Worm (Caenorhabditis elegans): ENCODE data around the gene hdl-2.
A peak's percentile ranks its signal among the peaks of the same experiment; 100 is the strongest.

The hdl-2 gene

ce11 chrIV:8840161-8840765 lies 33.7 kb upstream of the hdl-2 start, which contains the start of the genes T28C6.11 and T11B7.1:
TSS of gene T28C6.11 (minus strand) at chrIV:8840261.
TSS of gene T11B7.1 (plus strand) at chrIV:8840715.
- TF ChIP-seq dmd-4 (tag; optimal IDR thresholded peaks at IDR 0.05) (no peak), Y55F3AM.14 (GFP tag; optimal IDR thresholded peaks at IDR 0.05) (no peak), elt-1 (tag; optimal IDR thresholded peaks at IDR 0.05) (no peak), sem-4 (tag; optimal IDR thresholded peaks at IDR 0.05) (no peak), nhr-23 (tag; optimal IDR thresholded peaks at IDR 0.05) (no peak), sma-9 (GFP tag; optimal IDR thresholded peaks at IDR 0.05) (no peak), sma-9 (tag; optimal IDR thresholded peaks at IDR 0.05) (no peak), nhr-21 (tag; optimal IDR thresholded peaks at IDR 0.05) (no peak), ceh-16 (tag; optimal IDR thresholded peaks at IDR 0.05) (no peak), sma-3 (GFP tag; optimal IDR thresholded peaks at IDR 0.05) (no peak), nhr-10 (tag; optimal IDR thresholded peaks at IDR 0.05) (no peak), F13H6.1 (tag; optimal IDR thresholded peaks at IDR 0.05) (no peak), ZK546.5 (tag; optimal IDR thresholded peaks at IDR 0.05) (no peak), nhr-237 (tag; optimal IDR thresholded peaks at IDR 0.05) (no peak), mbf-1 (tag; optimal IDR thresholded peaks at IDR 0.05) (no peak), mab-5 (tag; optimal IDR thresholded peaks at IDR 0.05) (no peak), crh-2 (tag; optimal IDR thresholded peaks at IDR 0.05) (no peak), nhr-77 (tag; optimal IDR thresholded peaks at IDR 0.05) (no peak)

ce11 chrIV:8844457-8844856 lies 29.5 kb upstream of the hdl-2 start, which contains the start of gene T11B7.2:
TSS of gene T11B7.2 (minus strand) at chrIV:8844557.
- TF ChIP-seq lin-39 (tag; optimal IDR thresholded peaks at IDR 0.05) = no peak
- no peak for TF ChIP-seq nhr-10 (tag; optimal IDR thresholded peaks at IDR 0.05)
- no peak for TF ChIP-seq sem-4 (tag; optimal IDR thresholded peaks at IDR 0.05)
- no peak for TF ChIP-seq nhr-77 (tag; optimal IDR thresholded peaks at IDR 0.05)
- no peak for TF ChIP-seq elt-3 (tag; optimal IDR thresholded peaks at IDR 0.05)
- no peak for TF ChIP-seq Y55F3AM.14 (GFP tag; optimal IDR thresholded peaks at IDR 0.05)
- no peak for TF ChIP-seq ztf-4 (tag; optimal IDR thresholded peaks at IDR 0.05)
- no peak for TF ChIP-seq lin-11 (tag; optimal IDR thresholded peaks at IDR 0.05)
- no peak for TF ChIP-seq mab-5 (tag; optimal IDR thresholded peaks at IDR 0.05)
- TF ChIP-seq sma-9 (GFP tag; optimal IDR thresholded peaks at IDR 0.05) = no peak
- TF ChIP-seq sma-9 (tag; optimal IDR thresholded peaks at IDR 0.05) = no peak
- no peak for TF ChIP-seq peb-1 (tag; optimal IDR thresholded peaks at IDR 0.05)
- no peak for TF ChIP-seq zag-1 (tag; optimal IDR thresholded peaks at IDR 0.05)
- TF ChIP-seq blmp-1 (tag; optimal IDR thresholded peaks at IDR 0.05; ENCODE audit: insufficient read depth) = no peak

DNA sequence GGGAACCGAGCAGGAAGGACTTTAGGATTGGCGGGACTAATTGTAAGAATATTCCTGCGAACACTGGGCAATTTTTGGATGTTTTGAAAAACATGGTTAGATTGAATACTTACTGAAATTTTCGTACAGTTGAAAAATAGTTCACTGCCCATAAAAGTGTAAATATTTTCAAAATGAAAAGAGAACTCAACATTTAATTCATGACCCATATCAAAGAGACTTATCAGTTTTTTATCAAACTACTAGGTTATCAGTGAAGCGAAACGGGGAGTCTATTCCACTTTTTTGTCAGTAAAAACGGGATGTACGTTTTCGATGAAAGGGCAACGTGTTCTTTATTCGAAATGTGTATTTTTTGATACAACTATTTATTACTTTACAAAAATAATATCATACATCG lies 28.0 kb upstream of the hdl-2 start:
- peak; percentile 80 for TF ChIP-seq fos-1 (tag; optimal IDR thresholded peaks at IDR 0.05)
- peak; percentile 24 for TF ChIP-seq crh-2 (tag; optimal IDR thresholded peaks at IDR 0.05)
- TF ChIP-seq nhr-10 (tag; optimal IDR thresholded peaks at IDR 0.05) = no peak
- TF ChIP-seq mbf-1 (tag; optimal IDR thresholded peaks at IDR 0.05) = no peak

- TF ChIP-seq nhr-129 (tag; optimal IDR thresholded peaks at IDR 0.05) = no peak
- TF ChIP-seq ceh-16 (tag; optimal IDR thresholded peaks at IDR 0.05) = no peak
- TF ChIP-seq elt-3 (tag; optimal IDR thresholded peaks at IDR 0.05) = no peak
- no peak for TF ChIP-seq unc-62 (GFP tag; optimal IDR thresholded peaks at IDR 0.05)
- TF ChIP-seq ama-1 (optimal IDR thresholded peaks at IDR 0.05) = no peak
- no peak for TF ChIP-seq elt-1 (tag; optimal IDR thresholded peaks at IDR 0.05)
- TF ChIP-seq ZK546.5 (tag; optimal IDR thresholded peaks at IDR 0.05) = no peak
- no peak for TF ChIP-seq crh-2 (tag; optimal IDR thresholded peaks at IDR 0.05)
- TF ChIP-seq nhr-6 (tag; optimal IDR thresholded peaks at IDR 0.05) = no peak
- no peak for TF ChIP-seq nhr-12 (tag; optimal IDR thresholded peaks at IDR 0.05)
- TF ChIP-seq lin-39 (tag; optimal IDR thresholded peaks at IDR 0.05) = no peak
- no peak for TF ChIP-seq egl-27 (tag; optimal IDR thresholded peaks at IDR 0.05)
- TF ChIP-seq unc-55 (GFP tag; optimal IDR thresholded peaks at IDR 0.05) = no peak
Measured at ce11 chrIV:8847918-8848317, 26.0 kb upstream of the hdl-2 start, which contains the start of gene col-118. TSS of gene col-118 (plus strand) at chrIV:8848218.

ce11 chrIV:8848983-8849382 lies 25.0 kb upstream of the hdl-2 start:
- no peak for TF ChIP-seq skn-1 (tag; optimal IDR thresholded peaks at IDR 0.05)
- TF ChIP-seq elt-1 (tag; optimal IDR thresholded peaks at IDR 0.05) = no peak
- no peak for TF ChIP-seq nhr-23 (tag; optimal IDR thresholded peaks at IDR 0.05)
- no peak for TF ChIP-seq R02D3.7 (tag; optimal IDR thresholded peaks at IDR 0.05)
- TF ChIP-seq lsy-2 (tag; optimal IDR thresholded peaks at IDR 0.05) = no peak
- TF ChIP-seq blmp-1 (tag; optimal IDR thresholded peaks at IDR 0.05; ENCODE audit: insufficient read depth) = no peak
- TF ChIP-seq mdl-1 (tag; optimal IDR thresholded peaks at IDR 0.05) = no peak
- TF ChIP-seq unc-39 (tag; optimal IDR thresholded peaks at IDR 0.05) = no peak
- no peak for TF ChIP-seq unc-62 (GFP tag; optimal IDR thresholded peaks at IDR 0.05)
- TF ChIP-seq ama-1 (optimal IDR thresholded peaks at IDR 0.05) = no peak
